Worm (Caenorhabditis elegans) whole organism, L1 larva: Measurements from ENCODE around the gene F19H6.6.

Experiments used
- C16A3.4 ChIP-seq: fragments of 150-350 bp; optimal IDR thresholded peaks from 2 replicates; lab custom pipeline; 2014; ENCODE audit warnings: missing biosample characterization, missing genetic modification characterization
- aly-2 ChIP-seq: fragments of 150-350 bp; optimal IDR thresholded peaks from 2 replicates; lab custom pipeline; 2014; ENCODE audit warnings: missing biosample characterization, missing genetic modification characterization
- ama-1 ChIP-seq: fragments of 150-350 bp; optimal IDR thresholded peaks from 2 replicates; lab custom pipeline; 2014
- ceh-82 ChIP-seq, 3 experiments: fragments of 150-350 bp in 1 of 3; sonication (generic microtip) in 2 of 3; optimal IDR thresholded peaks; 2 replicates each; lab custom pipeline; 2014 to 2017; ENCODE audit warnings: missing biosample characterization in 3 of 3, missing genetic modification characterization in 3 of 3
- ces-1 ChIP-seq: fragments of 150-350 bp; optimal IDR thresholded peaks from 2 replicates; lab custom pipeline; 2014; ENCODE audit warnings: missing biosample characterization, missing genetic modification reagents, missing genetic modification characterization
- dpl-1 ChIP-seq, 3 experiments: fragments of 150-350 bp in 2 of 3; sonication (generic microtip) in 1 of 3; optimal IDR thresholded peaks; 2 replicates each; lab custom pipeline; 2014 to 2017; ENCODE audit warnings: missing biosample characterization in 3 of 3, missing genetic modification characterization in 3 of 3, missing genetic modification reagents in 3 of 3
- efl-3 ChIP-seq: fragments of 200-800 bp; sonication (Bioruptor generic); optimal IDR thresholded peaks from 2 replicates; lab custom pipeline; 2018; ENCODE audit warnings: mild to moderate bottlenecking, missing genetic modification characterization, missing compliant biosample characterization
- hpl-2 ChIP-seq: fragments of 150-350 bp; optimal IDR thresholded peaks from 2 replicates; lab custom pipeline; 2014; ENCODE audit warnings: missing biosample characterization, missing genetic modification reagents, missing genetic modification characterization
- lin-15B ChIP-seq: fragments of 150-350 bp; sonication (generic microtip); optimal IDR thresholded peaks from 3 replicates; lab custom pipeline; 2014; ENCODE audit warnings: missing biosample characterization, missing genetic modification characterization
- mep-1 ChIP-seq: fragments of 150-350 bp; optimal IDR thresholded peaks from 2 replicates; lab custom pipeline; 2014; ENCODE audit warnings: missing biosample characterization, missing genetic modification characterization
- pag-3 ChIP-seq: sonication (generic microtip); optimal IDR thresholded peaks from 2 replicates; lab custom pipeline; 2017; ENCODE audit warnings: missing genetic modification characterization, mild to moderate bottlenecking, missing compliant biosample characterization, antibody characterized with exemption, borderline replicate concordance; ENCODE audit not compliant: insufficient read depth
- sox-4 ChIP-seq: sonication (generic microtip); optimal IDR thresholded peaks from 2 replicates; lab custom pipeline; 2016; ENCODE audit warnings: missing genetic modification characterization, missing compliant biosample characterization
- unc-130 ChIP-seq: fragments of 150-350 bp; optimal IDR thresholded peaks from 2 replicates; lab custom pipeline; 2017; ENCODE audit warnings: missing biosample characterization, missing genetic modification characterization, inconsistent platforms
- zip-4 ChIP-seq: fragments of 200-800 bp; sonication (Bioruptor generic); optimal IDR thresholded peaks from 2 replicates; lab custom pipeline; 2018; ENCODE audit warnings: mild to moderate bottlenecking, missing genetic modification characterization, moderate library complexity, missing compliant biosample characterization

DNA sequence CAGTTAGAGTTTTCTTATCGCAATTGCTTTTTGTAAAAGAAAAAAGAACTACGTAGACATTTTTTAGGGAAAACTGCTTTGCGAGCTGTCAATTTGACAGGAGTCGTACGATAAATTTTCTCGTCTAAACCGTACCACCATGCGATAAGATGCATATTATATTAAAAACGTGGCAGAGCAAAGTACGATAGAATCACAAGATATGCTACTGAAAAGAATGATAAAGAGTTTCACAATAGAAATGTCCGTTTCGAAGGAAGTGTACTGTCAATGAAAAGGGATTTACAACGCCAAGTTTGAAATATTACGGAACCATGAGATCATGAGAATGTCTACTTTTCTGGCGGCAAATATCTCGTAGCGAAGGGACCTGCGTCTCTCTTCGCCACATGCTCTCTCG, 4.2 kb downstream of the F19H6.6 start, which contains the start of gene F19H6.5:
- no peak for TF ChIP-seq zip-4 (GFP tag; lab: Kevin White, UChicago)
- no peak for TF ChIP-seq ama-1 (lab: Kevin White, UChicago)
- TF ChIP-seq C16A3.4, result no peak
- no peak for TF ChIP-seq sox-4
- no peak for TF ChIP-seq dpl-1 (GFP tag; optimal IDR thresholded peaks at IDR 0.05; lab: Kevin White, UChicago)
- no peak for TF ChIP-seq mep-1 (tag; lab: Kevin White, UChicago)
- TF ChIP-seq lin-15B (tag; lab: Kevin White, UChicago), result no peak
- TF ChIP-seq unc-130 (tag; lab: Kevin White, UChicago), result no peak
- no peak for TF ChIP-seq efl-3 (GFP tag; lab: Kevin White, UChicago)
- TF ChIP-seq pag-3 (tag; lab: Kevin White, UChicago), result no peak
- no peak for TF ChIP-seq ceh-82 (tag; optimal IDR thresholded peaks at IDR 0.05; lab: Kevin White, UChicago)
- no peak for TF ChIP-seq ces-1 (GFP tag; lab: Kevin White, UChicago)
- TF ChIP-seq hpl-2 (GFP tag; lab: Kevin White, UChicago), result no peak
- no peak for TF ChIP-seq aly-2 (tag; lab: Kevin White, UChicago)
